Fruit fly (Drosophila melanogaster) whole organism, pupa: ENCODE results near the gene Rab3GAP1.

Source experiments
- CG10348 ChIP-seq: fragments of 200-800 bp; sonication (Bioruptor generic); IDR thresholded peaks from 2 replicates; pipeline ENCODE4 v1.3.6; 2022; ENCODE audit warnings: missing biosample characterization, missing genetic modification characterization
- CG12605 ChIP-seq: fragments of 200-800 bp; sonication (Bioruptor generic); IDR thresholded peaks from 2 replicates; pipeline ENCODE4 v1.3.6; 2022; ENCODE audit warnings: missing biosample characterization, missing genetic modification characterization
- CG17806 ChIP-seq: fragments of 200-800 bp; sonication (Bioruptor generic); optimal IDR thresholded peaks from 2 replicates; lab custom pipeline; 2018; ENCODE audit warnings: missing biosample characterization, mild to moderate bottlenecking, missing genetic modification characterization, moderate library complexity
- CG34367 ChIP-seq: fragments of 200-800 bp; sonication (Bioruptor generic); optimal IDR thresholded peaks from 2 replicates; lab custom pipeline; 2018; ENCODE audit warnings: missing biosample characterization, mild to moderate bottlenecking, missing genetic modification characterization
- CG4496 ChIP-seq: fragments of 200-800 bp; sonication (Bioruptor generic); IDR thresholded peaks from 3 replicates; pipeline ENCODE4 v1.3.6; 2022; ENCODE audit warnings: missing biosample characterization, missing genetic modification characterization
- CG8301 ChIP-seq: fragments of 200-800 bp; sonication (Bioruptor generic); optimal IDR thresholded peaks from 2 replicates; lab custom pipeline; 2018; ENCODE audit warnings: missing biosample characterization, mild to moderate bottlenecking, missing genetic modification characterization
- CG9948 ChIP-seq: fragments of 200-800 bp; sonication (Bioruptor generic); optimal IDR thresholded peaks from 2 replicates; lab custom pipeline; 2018; ENCODE audit warnings: missing biosample characterization, mild to moderate bottlenecking, missing genetic modification characterization, moderate library complexity
- D1 ChIP-seq: fragments of 200-800 bp; sonication (Bioruptor generic); optimal IDR thresholded peaks from 2 replicates; lab custom pipeline; 2018; ENCODE audit warnings: missing biosample characterization, mild to moderate bottlenecking, missing genetic modification characterization, moderate library complexity
- EcR ChIP-seq: fragments of 200-800 bp; sonication (Bioruptor generic); optimal IDR thresholded peaks from 3 replicates; lab custom pipeline; 2019; ENCODE audit warnings: missing biosample characterization, missing genetic modification characterization, mild to moderate bottlenecking, moderate library complexity, missing genetic modification reagents
- Pif1A ChIP-seq: fragments of 200-800 bp; sonication (Bioruptor generic); optimal IDR thresholded peaks from 3 replicates; lab custom pipeline; 2016; ENCODE audit warnings: missing biosample characterization, missing genetic modification characterization
- fd96Ca ChIP-seq: fragments of 200-800 bp; sonication (Bioruptor generic); IDR thresholded peaks from 3 replicates; pipeline ENCODE4 v1.3.6; 2022; ENCODE audit warnings: missing biosample characterization, missing genetic modification characterization
- gl ChIP-seq: fragments of 200-800 bp; sonication (Bioruptor generic); optimal IDR thresholded peaks from 2 replicates; lab custom pipeline; 2018; ENCODE audit warnings: missing biosample characterization, mild to moderate bottlenecking, missing genetic modification characterization
- rn ChIP-seq: fragments of 200-800 bp; sonication (Bioruptor generic); IDR thresholded peaks from 2 replicates; pipeline ENCODE4 v1.3.6; 2022; ENCODE audit warnings: missing biosample characterization, missing genetic modification characterization

- TF ChIP-seq CG34367 (tag; lab: Kevin White, UChicago) (no peak), rn (GFP tag; lab: Robert Waterston, UW) (no peak), CG4496 (peak; percentile 52; the same call in 2 of the 3 replicates), CG10348 (GFP tag; lab: Robert Waterston, UW) (no peak), EcR (GFP tag; lab: Kevin White, UChicago) (no peak), D1 (tag; lab: Kevin White, UChicago) (no peak), CG17806 (tag; lab: Kevin White, UChicago) (no peak), CG9948 (tag; lab: Kevin White, UChicago) (no peak), fd96Ca (GFP tag; lab: Robert Waterston, UW) (no peak), Pif1A (no peak), CG12605 (GFP tag; lab: Robert Waterston, UW) (no peak), gl (tag; lab: Kevin White, UChicago) (no peak), CG8301 (tag; lab: Kevin White, UChicago) (no peak)
Observed at dm6 chr2L:1554954-1555353, 56.0 kb downstream of the Rab3GAP1 start, which contains the start of gene haf.
